Fruit fly (Drosophila melanogaster): Measurements from ENCODE around the gene nAChRbeta2.

Gene nAChRbeta2

dm6 chr3R:24521313-24521712 lies 6.4 kb upstream of the nAChRbeta2 start:
- TF ChIP-seq h (GFP tag; optimal IDR thresholded peaks at IDR 0.05) (no peak), Abd-B (GFP tag; optimal IDR thresholded peaks at IDR 0.05) (no peak), Hr78 (GFP tag; optimal IDR thresholded peaks at IDR 0.05) (no peak), woc (GFP tag; optimal IDR thresholded peaks at IDR 0.05) (no peak), Sp1 (GFP tag; optimal IDR thresholded peaks at IDR 0.05) (no peak), Dfd (GFP tag; optimal IDR thresholded peaks at IDR 0.05) (no peak), GATAd (GFP tag; optimal IDR thresholded peaks at IDR 0.05) (no peak), jim (GFP tag; optimal IDR thresholded peaks at IDR 0.05) (no peak), psq (GFP tag; optimal IDR thresholded peaks at IDR 0.05) (no peak), foxo (GFP tag; optimal IDR thresholded peaks at IDR 0.05) (no peak), Rel (GFP tag; optimal IDR thresholded peaks at IDR 0.05) (no peak), Rel (tag; optimal IDR thresholded peaks at IDR 0.05) (no peak)

- no peak for TF ChIP-seq Hr78 (GFP tag; optimal IDR thresholded peaks at IDR 0.05)
- no peak for TF ChIP-seq Dfd (GFP tag; optimal IDR thresholded peaks at IDR 0.05)
- peak; percentile 4 for TF ChIP-seq fru (GFP tag; optimal IDR thresholded peaks at IDR 0.05)
- TF ChIP-seq Mio (GFP tag; optimal IDR thresholded peaks at IDR 0.05) = no peak
- no peak for TF ChIP-seq foxo (GFP tag; optimal IDR thresholded peaks at IDR 0.05)
- TF ChIP-seq Hnf4 (GFP tag; optimal IDR thresholded peaks at IDR 0.05) = peak; percentile 42
- no peak for TF ChIP-seq Jra (GFP tag; optimal IDR thresholded peaks at IDR 0.05)
- TF ChIP-seq CG32264 (GFP tag; optimal IDR thresholded peaks at IDR 0.05) = no peak
- TF ChIP-seq rgr (GFP tag; optimal IDR thresholded peaks at IDR 0.05) = peak; percentile 49
- TF ChIP-seq h (GFP tag; optimal IDR thresholded peaks at IDR 0.05) = peak; percentile 51
- no peak for TF ChIP-seq Dif (GFP tag; optimal IDR thresholded peaks at IDR 0.05; ENCODE audit: partially characterized antibody)
- TF ChIP-seq Myc (optimal IDR thresholded peaks at IDR 0.05) = no peak
Observed at dm6 chr3R:24518150-24518580, 3.3 kb upstream of the nAChRbeta2 start, which contains the start of gene Pp1alpha-96A. TSS of gene Pp1alpha-96A (plus strand) at chr3R:24518270.

- TF ChIP-seq Hr78 (GFP tag; optimal IDR thresholded peaks at IDR 0.05) (no peak), ey (GFP tag; optimal IDR thresholded peaks at IDR 0.05) (no peak), CG9705 (GFP tag; optimal IDR thresholded peaks at IDR 0.05) (no peak), woc (GFP tag; optimal IDR thresholded peaks at IDR 0.05) (no peak), Hnf4 (GFP tag; optimal IDR thresholded peaks at IDR 0.05) (no peak)
Observed at dm6 chr3R:24503627-24504026, 11.3 kb downstream of the nAChRbeta2 start.

dm6 chr3R:24496084-24496483 lies 18.8 kb downstream of the nAChRbeta2 start:
- TF ChIP-seq Dfd (GFP tag; optimal IDR thresholded peaks at IDR 0.05) (no peak), Mio (GFP tag; optimal IDR thresholded peaks at IDR 0.05) (no peak), Jra (GFP tag; optimal IDR thresholded peaks at IDR 0.05) (no peak), fru (GFP tag; optimal IDR thresholded peaks at IDR 0.05) (peak; percentile 52), usp (GFP tag; optimal IDR thresholded peaks at IDR 0.05) (no peak), Hnf4 (GFP tag; optimal IDR thresholded peaks at IDR 0.05) (no peak), N (GFP tag; optimal IDR thresholded peaks at IDR 0.05) (no peak), Hr83 (GFP tag; optimal IDR thresholded peaks at IDR 0.05; ENCODE audit: poor library complexity, severe bottlenecking) (no peak), Myc (optimal IDR thresholded peaks at IDR 0.05) (no peak), rgr (GFP tag; optimal IDR thresholded peaks at IDR 0.05) (peak; percentile 40), dl (GFP tag; optimal IDR thresholded peaks at IDR 0.05; ENCODE audit: insufficient read depth in 1 of 2, partially characterized antibody in 2 of 2) (no peak), ey (GFP tag; optimal IDR thresholded peaks at IDR 0.05) (peak; percentile 41), Rel (GFP tag; optimal IDR thresholded peaks at IDR 0.05) (no peak), Rel (tag; optimal IDR thresholded peaks at IDR 0.05) (no peak), brk (GFP tag; optimal IDR thresholded peaks at IDR 0.05) (no peak), Abd-B (GFP tag; optimal IDR thresholded peaks at IDR 0.05) (no peak), sage (GFP tag; optimal IDR thresholded peaks at IDR 0.05) (no peak), foxo (GFP tag; optimal IDR thresholded peaks at IDR 0.05) (peak in 1 of 2 experiments; percentile 49), h (GFP tag; optimal IDR thresholded peaks at IDR 0.05) (peak; percentile 52), CG9705 (GFP tag; optimal IDR thresholded peaks at IDR 0.05) (no peak), woc (GFP tag; optimal IDR thresholded peaks at IDR 0.05) (no peak), pan (optimal IDR thresholded peaks at IDR 0.05) (no peak), GATAd (GFP tag; optimal IDR thresholded peaks at IDR 0.05) (no peak), Sp1 (GFP tag; optimal IDR thresholded peaks at IDR 0.05) (peak; percentile 26), Vsx2 (GFP tag; optimal IDR thresholded peaks at IDR 0.05; ENCODE audit: partially characterized antibody) (no peak), Dif (GFP tag; optimal IDR thresholded peaks at IDR 0.05; ENCODE audit: partially characterized antibody) (no peak), dsf (GFP tag; optimal IDR thresholded peaks at IDR 0.05; ENCODE audit: borderline replicate concordance) (no peak), dmrt93B (GFP tag; optimal IDR thresholded peaks at IDR 0.05) (no peak), Hr78 (GFP tag; optimal IDR thresholded peaks at IDR 0.05) (no peak), HLH106 (tag; optimal IDR thresholded peaks at IDR 0.05) (peak; percentile 47), jim (GFP tag; optimal IDR thresholded peaks at IDR 0.05) (no peak), OdsH (GFP tag; optimal IDR thresholded peaks at IDR 0.05) (no peak), lola (GFP tag; optimal IDR thresholded peaks at IDR 0.05) (no peak), tai (GFP tag; optimal IDR thresholded peaks at IDR 0.05) (no peak)
